Worm (Caenorhabditis elegans) whole organism, L3 larva: ENCODE data around the gene ogt-1.

Source experiments
- ZK546.5 ChIP-seq: sonication (generic microtip); optimal IDR thresholded peaks from 2 replicates; lab custom pipeline; 2017; ENCODE audit warnings: missing biosample characterization, missing genetic modification characterization
- ama-1 ChIP-seq: fragments of 150-350 bp; optimal IDR thresholded peaks from 2 replicates; lab custom pipeline; 2018
- ceh-28 ChIP-seq: fragments of 150-350 bp; optimal IDR thresholded peaks from 2 replicates; lab custom pipeline; 2014; ENCODE audit warnings: missing biosample characterization, missing genetic modification reagents, missing genetic modification characterization
- ceh-82 ChIP-seq: fragments of 150-350 bp; optimal IDR thresholded peaks from 2 replicates; lab custom pipeline; 2014; ENCODE audit warnings: missing biosample characterization, missing genetic modification characterization
- daf-12 ChIP-seq: fragments of 150-350 bp; optimal IDR thresholded peaks from 2 replicates; lab custom pipeline; 2014; ENCODE audit warnings: missing biosample characterization, missing genetic modification reagents, missing genetic modification characterization
- egl-27 ChIP-seq: sonication (generic microtip); optimal IDR thresholded peaks from 4 replicates; lab custom pipeline; 2017; ENCODE audit warnings: missing biosample characterization, missing genetic modification reagents, missing genetic modification characterization
- egl-5 ChIP-seq: fragments of 150-350 bp; optimal IDR thresholded peaks from 2 replicates; lab custom pipeline; 2017; ENCODE audit warnings: missing biosample characterization, missing genetic modification reagents, missing genetic modification characterization, inconsistent platforms
- elt-2 ChIP-seq: sonication (generic microtip); optimal IDR thresholded peaks from 2 replicates; lab custom pipeline; 2016; ENCODE audit warnings: missing genetic modification reagents, mild to moderate bottlenecking, missing genetic modification characterization, missing compliant biosample characterization
- elt-3 ChIP-seq, 3 experiments: fragments of 150-350 bp in 1 of 3; sonication (generic microtip) in 2 of 3; optimal IDR thresholded peaks; 2 replicates in 2 of 3; 4 replicates in 1 of 3; lab custom pipeline; 2014 to 2017; ENCODE audit warnings: missing biosample characterization in 3 of 3, missing genetic modification characterization in 3 of 3
- eor-1 ChIP-seq, 2 experiments: fragments of 150-350 bp; optimal IDR thresholded peaks; 2 replicates each; lab custom pipeline; 2014 to 2018; ENCODE audit warnings: missing biosample characterization in 2 of 2, missing genetic modification characterization in 2 of 2
- fos-1 ChIP-seq: fragments of 150-350 bp; optimal IDR thresholded peaks from 2 replicates; lab custom pipeline; 2014; ENCODE audit warnings: missing biosample characterization, missing genetic modification characterization
- hmg-11 ChIP-seq: sonication (generic microtip); optimal IDR thresholded peaks from 2 replicates; lab custom pipeline; 2016; ENCODE audit warnings: missing genetic modification characterization, missing compliant biosample characterization
- lin-15B ChIP-seq: fragments of 150-350 bp; optimal IDR thresholded peaks from 2 replicates; lab custom pipeline; 2014; ENCODE audit warnings: missing biosample characterization, missing genetic modification characterization
- lin-39 ChIP-seq: fragments of 150-350 bp; optimal IDR thresholded peaks from 2 replicates; lab custom pipeline; 2018; ENCODE audit warnings: missing biosample characterization, missing genetic modification reagents, missing genetic modification characterization
- lsy-12 ChIP-seq: sonication (generic microtip); optimal IDR thresholded peaks from 2 replicates; lab custom pipeline; 2016; ENCODE audit warnings: mild to moderate bottlenecking, missing genetic modification characterization, missing compliant biosample characterization
- mdl-1 ChIP-seq: fragments of 150-350 bp; optimal IDR thresholded peaks from 2 replicates; lab custom pipeline; 2014; ENCODE audit warnings: missing biosample characterization, missing genetic modification characterization
- mml-1 ChIP-seq: fragments of 150-350 bp; sonication (generic microtip); optimal IDR thresholded peaks from 3 replicates; lab custom pipeline; 2014; ENCODE audit warnings: missing biosample characterization, missing genetic modification characterization
- nfya-1 ChIP-seq: sonication (generic microtip); optimal IDR thresholded peaks from 2 replicates; lab custom pipeline; 2017; ENCODE audit warnings: missing genetic modification characterization, mild to moderate bottlenecking, missing compliant biosample characterization, antibody characterized with exemption, moderate library complexity; ENCODE audit not compliant: insufficient read depth
- nhr-11 ChIP-seq: fragments of 150-350 bp; optimal IDR thresholded peaks from 2 replicates; lab custom pipeline; 2014; ENCODE audit warnings: missing biosample characterization, missing genetic modification characterization
- nhr-12 ChIP-seq: fragments of 150-350 bp; optimal IDR thresholded peaks from 2 replicates; lab custom pipeline; 2014; ENCODE audit warnings: missing biosample characterization, missing genetic modification characterization
- nhr-23 ChIP-seq: fragments of 150-350 bp; optimal IDR thresholded peaks from 2 replicates; lab custom pipeline; 2014; ENCODE audit warnings: missing biosample characterization, missing genetic modification reagents, missing genetic modification characterization
- nhr-237 ChIP-seq: fragments of 150-350 bp; optimal IDR thresholded peaks from 2 replicates; lab custom pipeline; 2014; ENCODE audit warnings: missing biosample characterization, missing genetic modification characterization
- nhr-25 ChIP-seq: sonication (generic microtip); optimal IDR thresholded peaks from 2 replicates; lab custom pipeline; 2017; ENCODE audit warnings: missing biosample characterization, missing genetic modification characterization
- nhr-28 ChIP-seq: fragments of 150-350 bp; optimal IDR thresholded peaks from 2 replicates; lab custom pipeline; 2014; ENCODE audit warnings: missing biosample characterization, missing genetic modification characterization
- nhr-43 ChIP-seq: sonication (generic microtip); optimal IDR thresholded peaks from 2 replicates; lab custom pipeline; 2016; ENCODE audit warnings: mild to moderate bottlenecking, missing genetic modification characterization, missing compliant biosample characterization; ENCODE audit not compliant: poor library complexity, severe bottlenecking
- nhr-76 ChIP-seq: fragments of 150-350 bp; sonication (generic microtip); optimal IDR thresholded peaks from 5 replicates; lab custom pipeline; 2014; ENCODE audit warnings: missing biosample characterization, missing genetic modification characterization
- nhr-77 ChIP-seq: fragments of 150-350 bp; optimal IDR thresholded peaks from 2 replicates; lab custom pipeline; 2014; ENCODE audit warnings: missing biosample characterization, missing genetic modification characterization
- pha-4 ChIP-seq: fragments of 150-350 bp; optimal IDR thresholded peaks from 2 replicates; lab custom pipeline; 2014; ENCODE audit warnings: missing biosample characterization, missing genetic modification reagents, missing genetic modification characterization
- pqm-1 ChIP-seq: fragments of 150-350 bp; optimal IDR thresholded peaks from 2 replicates; lab custom pipeline; 2017; ENCODE audit warnings: missing biosample characterization, missing genetic modification characterization, inconsistent platforms
- sea-2 ChIP-seq: fragments of 150-350 bp; sonication (generic microtip); optimal IDR thresholded peaks from 4 replicates; lab custom pipeline; 2014; ENCODE audit warnings: missing biosample characterization, missing genetic modification reagents, missing genetic modification characterization
- skn-1 ChIP-seq: fragments of 150-350 bp; optimal IDR thresholded peaks from 2 replicates; lab custom pipeline; 2014; ENCODE audit warnings: missing biosample characterization, missing genetic modification characterization
- snpc-4 ChIP-seq: fragments of 150-350 bp; optimal IDR thresholded peaks from 2 replicates; lab custom pipeline; 2014; ENCODE audit warnings: missing biosample characterization, missing genetic modification characterization
- tbx-2 ChIP-seq: sonication (generic microtip); optimal IDR thresholded peaks from 2 replicates; lab custom pipeline; 2016; ENCODE audit warnings: mild to moderate bottlenecking, missing genetic modification characterization, missing compliant biosample characterization

Gene ogt-1

DNA sequence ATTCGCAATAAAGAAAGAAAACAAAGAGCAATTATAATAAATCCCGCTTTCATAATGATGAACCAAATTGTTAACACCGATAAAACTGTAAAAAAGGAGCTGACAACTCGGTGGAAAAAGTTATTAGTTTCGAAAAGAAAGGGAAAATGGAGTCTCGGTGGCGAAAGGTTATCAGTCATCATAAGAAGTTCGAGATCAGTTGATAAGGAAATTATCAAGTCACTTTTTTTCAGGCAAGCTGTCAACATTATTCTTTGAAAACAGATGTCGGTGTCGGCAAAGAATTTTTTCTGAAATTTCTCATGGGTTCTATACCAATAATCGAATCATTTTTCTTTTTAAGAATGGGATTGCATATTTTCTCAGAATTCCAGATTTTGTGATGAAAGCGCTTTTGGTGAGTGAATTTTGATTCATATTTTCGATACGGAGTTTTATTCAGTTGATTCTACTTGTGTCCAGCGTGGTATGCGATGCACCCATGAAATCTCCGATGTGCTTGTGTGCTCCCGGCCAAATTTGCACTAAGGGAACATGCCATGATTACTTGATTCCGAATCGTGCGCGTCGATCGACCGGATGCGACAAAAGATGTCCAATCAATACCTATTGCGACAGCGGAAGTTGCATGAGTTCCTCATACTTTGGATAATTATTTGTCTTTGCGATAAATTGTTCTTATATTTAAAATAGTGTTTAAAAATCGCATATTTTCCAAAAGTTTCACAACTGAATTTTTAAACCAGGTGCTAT, 34.9 kb upstream of the ogt-1 start, which contains the start of the genes F37C12.21 and F37C12.10:
TSS of gene F37C12.21 (plus strand) at position 58 of the 753 bp plus-strand sequence.
TSS of gene F37C12.10 (minus strand) at position 85 of the 753 bp plus-strand sequence.
- TF ChIP-seq fos-1 (tag; lab: Kevin White, UChicago) = no peak
- TF ChIP-seq pqm-1 (tag; lab: Kevin White, UChicago) = peak; percentile 33
- no peak for TF ChIP-seq mml-1 (tag; lab: Kevin White, UChicago)
- TF ChIP-seq elt-2 (tag; lab: Kevin White, UChicago) = peak; percentile 77
- peak; percentile 4 for TF ChIP-seq pha-4 (tag; lab: Kevin White, UChicago)
- TF ChIP-seq, all 47 proteins: peak for 3

DNA sequence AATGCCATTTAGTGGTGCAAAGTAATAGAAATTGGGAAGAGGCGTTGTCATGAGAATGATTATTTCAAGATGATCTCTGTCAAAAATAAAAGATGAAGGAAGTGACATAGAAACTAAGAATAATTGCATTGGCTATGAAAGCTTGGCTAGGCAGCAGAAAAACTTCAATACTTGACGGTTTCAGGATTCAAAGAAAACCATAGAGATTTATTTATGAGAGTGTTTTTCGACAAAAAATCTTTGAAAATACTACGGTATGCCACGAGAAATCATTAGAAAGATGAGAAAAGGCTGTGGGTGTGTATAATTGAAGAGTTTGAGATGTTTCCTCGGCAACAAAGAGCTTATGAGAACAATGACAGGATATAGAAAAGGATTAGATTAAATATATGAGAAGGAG, 31.9 kb upstream of the ogt-1 start, which contains the start of gene F37C12.14:
TSS of gene F37C12.14 (minus strand) at position 101 of the 400 bp plus-strand sequence.
- no peak for TF ChIP-seq nhr-23 (tag; lab: Kevin White, UChicago)

DNA sequence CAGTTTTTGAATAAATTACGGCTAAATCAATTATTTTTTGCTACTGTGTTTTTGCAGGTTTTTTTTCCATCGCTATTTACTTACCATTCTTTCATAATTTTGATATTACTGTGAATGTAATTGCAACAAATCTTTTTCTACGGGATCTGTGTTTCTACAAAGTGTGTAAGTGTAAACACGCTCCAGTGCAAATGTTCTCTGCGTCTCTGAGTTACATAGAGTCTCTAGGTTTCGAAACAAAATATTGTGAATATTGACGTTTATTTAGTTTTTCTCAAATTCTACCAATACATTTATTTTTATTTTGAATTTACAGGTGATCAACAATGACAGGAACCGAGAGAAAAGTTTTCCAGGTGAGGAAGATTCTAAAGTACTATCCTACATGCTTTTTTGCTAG, 30.4 kb upstream of the ogt-1 start, which contains the start of gene yju-2:
TSS of gene yju-2 (plus strand) at position 315 of the 400 bp plus-strand sequence.
- TF ChIP-seq egl-27 (tag; lab: Kevin White, UChicago) = peak; percentile 1
- no peak for TF ChIP-seq ZK546.5 (tag; lab: Kevin White, UChicago)
- TF ChIP-seq eor-1 (tag; optimal IDR thresholded peaks at IDR 0.05; lab: Kevin White, UChicago) = no peak
- TF ChIP-seq sea-2 (GFP tag; lab: Kevin White, UChicago) = no peak
- no peak for TF ChIP-seq nhr-28 (tag; lab: Kevin White, UChicago)
- peak; percentile 29 for TF ChIP-seq nhr-11
- peak; percentile 63 for TF ChIP-seq nhr-25 (tag; lab: Kevin White, UChicago)
- peak; percentile 70 for TF ChIP-seq nhr-23 (tag; lab: Kevin White, UChicago)
- TF ChIP-seq egl-5 (tag; lab: Kevin White, UChicago) = no peak
- peak; percentile 69 for TF ChIP-seq nfya-1 (tag; lab: Kevin White, UChicago)
- peak; percentile 16 for TF ChIP-seq pqm-1 (tag; lab: Kevin White, UChicago)
- TF ChIP-seq ceh-28 (tag; lab: Kevin White, UChicago) = peak; percentile 18
- TF ChIP-seq pha-4 (tag; lab: Kevin White, UChicago) = peak; percentile 95
- no peak for TF ChIP-seq lsy-12
- TF ChIP-seq mdl-1 (tag; lab: Kevin White, UChicago) = no peak
- no peak for TF ChIP-seq daf-12
- TF ChIP-seq ama-1 (lab: Kevin White, UChicago) = no peak
- TF ChIP-seq nhr-43 (tag; lab: Kevin White, UChicago) = peak; percentile 60
- no peak for TF ChIP-seq nhr-237 (tag; lab: Kevin White, UChicago)
- peak; percentile 24 for TF ChIP-seq elt-2 (tag; lab: Kevin White, UChicago)
- TF ChIP-seq nhr-12 (tag; lab: Kevin White, UChicago) = no peak
- peak; percentile 84 for TF ChIP-seq lin-15B
- no peak for TF ChIP-seq mml-1 (tag; lab: Kevin White, UChicago)
- peak; percentile 39 for TF ChIP-seq snpc-4 (tag; lab: Kevin White, UChicago)
- TF ChIP-seq hmg-11 (tag; lab: Kevin White, UChicago) = peak; percentile 37
- no peak for TF ChIP-seq nhr-76 (tag; lab: Kevin White, UChicago)
- no peak for TF ChIP-seq elt-3 (tag; optimal IDR thresholded peaks at IDR 0.05; lab: Kevin White, UChicago)

ce11 chrIII:7181822-7182221, 28.2 kb upstream of the ogt-1 start, which contains the start of gene epg-4:
epg-4 (plus strand) TSS chrIII:7182167.
- peak; percentile 63 for TF ChIP-seq hmg-11 (tag; lab: Kevin White, UChicago)
- TF ChIP-seq pqm-1 (tag; lab: Kevin White, UChicago) = peak; percentile 32
- TF ChIP-seq sea-2 (GFP tag; lab: Kevin White, UChicago) = no peak
- no peak for TF ChIP-seq ceh-82 (tag; lab: Kevin White, UChicago)
- no peak for TF ChIP-seq lsy-12
- TF ChIP-seq snpc-4 (tag; lab: Kevin White, UChicago) = peak; percentile 42
- no peak for TF ChIP-seq mdl-1 (tag; lab: Kevin White, UChicago)
- peak; percentile 53 for TF ChIP-seq lin-39 (tag; lab: Kevin White, UChicago)
- TF ChIP-seq elt-2 (tag; lab: Kevin White, UChicago) = peak; percentile 7
- peak; percentile 66 for TF ChIP-seq lin-15B
- TF ChIP-seq nfya-1 (tag; lab: Kevin White, UChicago) = peak; percentile 48
- TF ChIP-seq skn-1 (tag; lab: Kevin White, UChicago) = no peak
- TF ChIP-seq tbx-2 (tag; lab: Kevin White, UChicago) = no peak
- TF ChIP-seq nhr-77 (tag; lab: Kevin White, UChicago) = no peak
- peak; percentile 60 for TF ChIP-seq pha-4 (tag; lab: Kevin White, UChicago)
- no peak for TF ChIP-seq ceh-28 (tag; lab: Kevin White, UChicago)
